Fruit fly (Drosophila melanogaster): Measurements from ENCODE around the gene CG14115.

CG14115 gene

dm6 chr3L:13036706-13037457 is 24.3 kb downstream of the CG14115 start, which contains the start of gene Srrm1 (continued):
- peak; percentile 25 for TF ChIP-seq Nf-YC (tag; optimal IDR thresholded peaks at IDR 0.05)
- TF ChIP-seq CG10543 (GFP tag; optimal IDR thresholded peaks at IDR 0.05): peak; percentile 31
- TF ChIP-seq CG9797 (GFP tag; optimal IDR thresholded peaks at IDR 0.05): peak; percentile 61
- no peak for TF ChIP-seq fd3F (GFP tag; optimal IDR thresholded peaks at IDR 0.05)
- TF ChIP-seq Dek (tag; optimal IDR thresholded peaks at IDR 0.05): peak; percentile 19
- TF ChIP-seq Dp (GFP tag; optimal IDR thresholded peaks at IDR 0.05): peak; percentile 78
- peak; percentile 25 for TF ChIP-seq gem (tag; optimal IDR thresholded peaks at IDR 0.05)
- TF ChIP-seq CG10321 (GFP tag; IDR thresholded peaks at IDR 0.05): no peak
- peak; percentile 52 for TF ChIP-seq Hsf (GFP tag; optimal IDR thresholded peaks at IDR 0.05)
- peak; percentile 20 for TF ChIP-seq CG11504 (tag; optimal IDR thresholded peaks at IDR 0.05)
- TF ChIP-seq CG17361 (GFP tag; IDR thresholded peaks at IDR 0.05): peak; percentile 48; the same call in 1 of the 3 replicates
- TF ChIP-seq jumu (GFP tag; optimal IDR thresholded peaks at IDR 0.05): peak; percentile 50
- TF ChIP-seq Vsx1 (GFP tag; optimal IDR thresholded peaks at IDR 0.05): no peak
- no peak for TF ChIP-seq unpg (GFP tag; optimal IDR thresholded peaks at IDR 0.05)
- TF ChIP-seq tx (GFP tag; optimal IDR thresholded peaks at IDR 0.05): peak; percentile 17
- TF ChIP-seq CG7556 (GFP tag; optimal IDR thresholded peaks at IDR 0.05): no peak
- TF ChIP-seq Rfx (GFP tag; IDR thresholded peaks at IDR 0.05): peak; percentile 66
- TF ChIP-seq CG12942 (GFP tag; optimal IDR thresholded peaks at IDR 0.05): no peak
- TF ChIP-seq CG11560 (tag; IDR thresholded peaks at IDR 0.05): peak; percentile 51; the same call in 2 of the 3 replicates
- TF ChIP-seq insv (GFP tag; optimal IDR thresholded peaks at IDR 0.05): peak in 1 of 2 experiments; percentile 54
- TF ChIP-seq CG31441 (GFP tag; IDR thresholded peaks at IDR 0.05): 0 out of 2 replicates have a peak, but pooled peaks have one; percentile 21
- TF ChIP-seq CG3838 (GFP tag; optimal IDR thresholded peaks at IDR 0.05): no peak
- TF ChIP-seq Dll (GFP tag; IDR thresholded peaks at IDR 0.05; ENCODE audit: partially characterized antibody): peak; percentile 90
- peak; percentile 67 for TF ChIP-seq trem (tag; optimal IDR thresholded peaks at IDR 0.05)
- TF ChIP-seq CG2116 (GFP tag; optimal IDR thresholded peaks at IDR 0.05): peak; percentile 85
- peak; percentile 38 for TF ChIP-seq maf-S (GFP tag; optimal IDR thresholded peaks at IDR 0.05)
- TF ChIP-seq toy (GFP tag; IDR thresholded peaks at IDR 0.05): no peak
- TF ChIP-seq CrebB (tag; optimal IDR thresholded peaks at IDR 0.05): peak; percentile 24
- peak; percentile 69 for TF ChIP-seq vvl (GFP tag; IDR thresholded peaks at IDR 0.05)
- peak; percentile 93 for TF ChIP-seq Bgb (GFP tag; IDR thresholded peaks at IDR 0.05; ENCODE audit: partially characterized antibody)
- peak; percentile 69 for TF ChIP-seq CG1603 (tag; optimal IDR thresholded peaks at IDR 0.05)
- 0 out of 3 replicates have a peak, but pooled peaks have one; percentile 23 for TF ChIP-seq B-H1 (GFP tag; IDR thresholded peaks at IDR 0.05)
- TF ChIP-seq CHES-1-like (GFP tag; optimal IDR thresholded peaks at IDR 0.05): peak; percentile 82
- peak; percentile 88 for TF ChIP-seq vnd (GFP tag; IDR thresholded peaks at IDR 0.05; ENCODE audit: partially characterized antibody)
- TF ChIP-seq ato (GFP tag; IDR thresholded peaks at IDR 0.05; ENCODE audit: partially characterized antibody): peak; percentile 82
- no peak for TF ChIP-seq D19B (GFP tag; optimal IDR thresholded peaks at IDR 0.05)
- TF ChIP-seq cad (GFP tag; optimal IDR thresholded peaks at IDR 0.05): peak; percentile 71
- no peak for TF ChIP-seq CG15011 (GFP tag; optimal IDR thresholded peaks at IDR 0.05)
- TF ChIP-seq CG4617 (GFP tag; optimal IDR thresholded peaks at IDR 0.05; ENCODE audit: borderline replicate concordance): peak; percentile 90
- TF ChIP-seq amos (GFP tag; IDR thresholded peaks at IDR 0.05; ENCODE audit: partially characterized antibody): peak; percentile 97
- no peak for TF ChIP-seq Sox102F (GFP tag; optimal IDR thresholded peaks at IDR 0.05)
- TF ChIP-seq CG33557 (GFP tag; optimal IDR thresholded peaks at IDR 0.05): peak; percentile 38
- TF ChIP-seq sisA (GFP tag; IDR thresholded peaks at IDR 0.05): peak; percentile 23; the same call in 1 of the 2 replicates
- TF ChIP-seq CoRest (tag; optimal IDR thresholded peaks at IDR 0.05): peak; percentile 65
- no peak for TF ChIP-seq gsb-n (tag; optimal IDR thresholded peaks at IDR 0.05)
- peak; percentile 83 for TF ChIP-seq sug (tag; optimal IDR thresholded peaks at IDR 0.05)
- peak; percentile 79 for TF ChIP-seq nerfin-2 (GFP tag; IDR thresholded peaks at IDR 0.05; ENCODE audit: partially characterized antibody)
- peak; percentile 21; the same call in 1 of the 3 replicates for TF ChIP-seq ase (GFP tag; IDR thresholded peaks at IDR 0.05)
